Worm (Caenorhabditis elegans): ENCODE results near the gene bath-37.

bath-37 gene

ce11 chrIV:12068590-12068989 lies at the start of gene bath-37:
bath-37 (plus strand) TSS chrIV:12068890.
- TF ChIP-seq sox-4 (tag; optimal IDR thresholded peaks at IDR 0.05) (no peak), F13H6.1 (tag; optimal IDR thresholded peaks at IDR 0.05) (no peak)

- TF ChIP-seq dmd-4 (tag; optimal IDR thresholded peaks at IDR 0.05; ENCODE audit: borderline replicate concordance) (no peak), nhr-232 (tag; optimal IDR thresholded peaks at IDR 0.05) (no peak), K02D7.2 (tag; optimal IDR thresholded peaks at IDR 0.05) (no peak), zip-5 (tag; optimal IDR thresholded peaks at IDR 0.05) (no peak), madf-2 (tag; optimal IDR thresholded peaks at IDR 0.05) (no peak), fkh-6 (tag; optimal IDR thresholded peaks at IDR 0.05) (no peak), elt-4 (tag; optimal IDR thresholded peaks at IDR 0.05) (no peak), sox-2 (GFP tag; IDR thresholded peaks at IDR 0.05) (no peak), hlh-6 (tag; optimal IDR thresholded peaks at IDR 0.05) (no peak)
These were observed 49.8 kb upstream of the bath-37 start for ce11 chrIV:12018920-12019319.

ce11 chrIV:12021360-12021759 lies 47.3 kb upstream of the bath-37 start:
- no peak for TF ChIP-seq ceh-24 (tag; optimal IDR thresholded peaks at IDR 0.05)
- TF ChIP-seq pat-9 (tag; optimal IDR thresholded peaks at IDR 0.05) = no peak
- no peak for TF ChIP-seq lim-6 (tag; optimal IDR thresholded peaks at IDR 0.05)
- no peak for TF ChIP-seq ceh-30 (tag; optimal IDR thresholded peaks at IDR 0.05)
- TF ChIP-seq rnt-1 (tag; optimal IDR thresholded peaks at IDR 0.05) = no peak
- no peak for TF ChIP-seq unc-86 (tag; optimal IDR thresholded peaks at IDR 0.05)
- no peak for TF ChIP-seq ahr-1 (tag; optimal IDR thresholded peaks at IDR 0.05)
- no peak for TF ChIP-seq dmd-4 (tag; optimal IDR thresholded peaks at IDR 0.05; ENCODE audit: borderline replicate concordance)
- TF ChIP-seq ceh-22 (tag; optimal IDR thresholded peaks at IDR 0.05) = no peak
- TF ChIP-seq ztf-16 (tag; optimal IDR thresholded peaks at IDR 0.05) = no peak
- no peak for TF ChIP-seq ceh-14 (tag; optimal IDR thresholded peaks at IDR 0.05)
- TF ChIP-seq eyg-1 (tag; optimal IDR thresholded peaks at IDR 0.05) = no peak
- TF ChIP-seq dve-1 (tag; optimal IDR thresholded peaks at IDR 0.05) = no peak
- no peak for TF ChIP-seq ref-2 (tag; optimal IDR thresholded peaks at IDR 0.05)
- no peak for TF ChIP-seq K09A11.1 (tag; optimal IDR thresholded peaks at IDR 0.05; ENCODE audit: insufficient read depth)

DNA sequence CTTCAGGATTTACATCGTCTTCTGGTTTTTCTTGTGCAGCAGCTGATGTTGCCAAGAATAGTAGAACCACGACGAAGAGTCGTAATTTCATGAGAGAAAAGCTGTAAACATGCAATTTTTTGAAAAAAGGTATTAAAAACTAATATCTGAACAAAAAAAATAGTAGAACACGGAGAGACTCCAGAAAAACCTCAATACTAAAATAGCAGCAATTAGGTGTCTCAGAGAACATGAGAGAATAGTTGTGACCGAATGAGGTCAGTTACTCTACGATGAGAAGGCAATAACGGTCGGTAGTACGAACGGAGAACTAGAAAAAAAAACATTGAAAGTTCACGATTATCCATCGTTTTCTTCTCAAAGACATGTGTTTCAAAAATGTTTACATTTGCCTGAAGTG lies 39.6 kb upstream of the bath-37 start, which contains the start of gene tgn-38:
TSS of gene tgn-38 (minus strand) at position 101 of the 400 bp plus-strand sequence.
- TF ChIP-seq madf-2 (tag; optimal IDR thresholded peaks at IDR 0.05) (no peak), sox-2 (GFP tag; IDR thresholded peaks at IDR 0.05) (no peak), unc-3 (GFP tag; conservative IDR thresholded peaks at IDR 0.05) (no peak), unc-3 (tag; optimal IDR thresholded peaks at IDR 0.05) (no peak), ceh-34 (tag; optimal IDR thresholded peaks at IDR 0.05) (no peak), hlh-8 (tag; optimal IDR thresholded peaks at IDR 0.05) (no peak), mec-3 (tag; optimal IDR thresholded peaks at IDR 0.05; ENCODE audit: borderline replicate concordance) (no peak), pag-3 (tag; optimal IDR thresholded peaks at IDR 0.05; ENCODE audit: borderline replicate concordance) (no peak), pha-2 (tag; optimal IDR thresholded peaks at IDR 0.05) (no peak)

ce11 chrIV:12029722-12030182 lies 38.9 kb upstream of the bath-37 start, which contains the start of gene T12G3.11:
T12G3.11 (minus strand) TSS chrIV:12029772.
- no peak for TF ChIP-seq unc-3 (GFP tag; conservative IDR thresholded peaks at IDR 0.05)
- TF ChIP-seq unc-3 (tag; optimal IDR thresholded peaks at IDR 0.05) = no peak
- TF ChIP-seq hlh-30 (tag; optimal IDR thresholded peaks at IDR 0.05; ENCODE audit: insufficient read depth) = no peak
- no peak for TF ChIP-seq C08G9.2 (tag; optimal IDR thresholded peaks at IDR 0.05)
- no peak for TF ChIP-seq mec-3 (tag; optimal IDR thresholded peaks at IDR 0.05; ENCODE audit: borderline replicate concordance)
- no peak for TF ChIP-seq nfya-1 (tag; optimal IDR thresholded peaks at IDR 0.05)
- TF ChIP-seq ceh-2 (tag; optimal IDR thresholded peaks at IDR 0.05) = no peak
- no peak for TF ChIP-seq ceh-9 (tag; optimal IDR thresholded peaks at IDR 0.05)
- no peak for TF ChIP-seq unc-42 (tag; optimal IDR thresholded peaks at IDR 0.05)
- no peak for TF ChIP-seq sox-4 (tag; optimal IDR thresholded peaks at IDR 0.05)
- no peak for TF ChIP-seq ets-4 (tag; optimal IDR thresholded peaks at IDR 0.05)
- no peak for TF ChIP-seq pros-1 (tag; optimal IDR thresholded peaks at IDR 0.05)
- TF ChIP-seq ama-1 (optimal IDR thresholded peaks at IDR 0.05) = no peak
- TF ChIP-seq pha-4 (tag; optimal IDR thresholded peaks at IDR 0.05) = no peak
- TF ChIP-seq lin-11 (tag; optimal IDR thresholded peaks at IDR 0.05) = no peak
- no peak for TF ChIP-seq ceh-45 (GFP tag; IDR thresholded peaks at IDR 0.05)
- TF ChIP-seq ceh-30 (tag; optimal IDR thresholded peaks at IDR 0.05) = no peak
- no peak for TF ChIP-seq sdc-2 (tag; optimal IDR thresholded peaks at IDR 0.05)
